Fruit fly (Drosophila melanogaster) whole organism, embryonic: ENCODE data around the gene CG14230.

ENCODE experiments used
- Asciz ChIP-seq: fragments of 200-800 bp; sonication (Bioruptor generic); optimal IDR thresholded peaks from 2 replicates; lab custom pipeline; 2017; ENCODE audit warnings: missing biosample characterization, mild to moderate bottlenecking, missing genetic modification characterization, missing genetic modification reagents
- Atf-2 ChIP-seq: fragments of 200-800 bp; sonication (Bioruptor generic); optimal IDR thresholded peaks from 2 replicates; lab custom pipeline; 2016; ENCODE audit warnings: missing biosample characterization, missing genetic modification characterization
- Atf6 ChIP-seq: fragments of 200-800 bp; sonication (Bioruptor generic); IDR thresholded peaks from 2 replicates; pipeline ENCODE4 v1.3.6; 2022; ENCODE audit warnings: missing biosample characterization, missing genetic modification characterization
- CG10366 ChIP-seq: fragments of 200-800 bp; sonication (Bioruptor generic); IDR thresholded peaks from 2 replicates; pipeline ENCODE4 v1.3.6; 2022; ENCODE audit warnings: missing biosample characterization, missing genetic modification characterization
- CG11696 ChIP-seq: fragments of 200-800 bp; sonication (Bioruptor generic); IDR thresholded peaks from 2 replicates; pipeline ENCODE4 v1.3.6; 2022; ENCODE audit warnings: missing biosample characterization, missing genetic modification characterization
- CG14667 ChIP-seq: fragments of 200-800 bp; sonication (Bioruptor generic); IDR thresholded peaks from 2 replicates; pipeline ENCODE4 v1.3.6; 2022; ENCODE audit warnings: missing biosample characterization, missing genetic modification characterization
- CG15011 ChIP-seq: fragments of 200-800 bp; sonication (Bioruptor generic); optimal IDR thresholded peaks from 3 replicates; lab custom pipeline; 2018; ENCODE audit warnings: missing biosample characterization, mild to moderate bottlenecking, missing genetic modification characterization
- CG16779 ChIP-seq: fragments of 200-800 bp; sonication (Bioruptor generic); IDR thresholded peaks from 2 replicates; pipeline ENCODE4 v1.3.6; 2022; ENCODE audit warnings: missing biosample characterization, missing genetic modification characterization
- CG1832 ChIP-seq: fragments of 200-800 bp; sonication (Bioruptor generic); optimal IDR thresholded peaks from 2 replicates; lab custom pipeline; 2017; ENCODE audit warnings: missing biosample characterization, mild to moderate bottlenecking, missing genetic modification characterization, inconsistent platforms
- CG18764 ChIP-seq: fragments of 200-800 bp; sonication (Bioruptor generic); optimal IDR thresholded peaks from 3 replicates; lab custom pipeline; 2016; ENCODE audit warnings: missing biosample characterization, missing genetic modification characterization
- CG2678 ChIP-seq: fragments of 200-800 bp; sonication (Bioruptor generic); optimal IDR thresholded peaks from 3 replicates; lab custom pipeline; 2019; ENCODE audit warnings: missing biosample characterization, mild to moderate bottlenecking, missing genetic modification characterization, moderate library complexity
- CG31388 ChIP-seq: fragments of 200-800 bp; sonication (Bioruptor generic); optimal IDR thresholded peaks from 2 replicates; lab custom pipeline; 2016; ENCODE audit warnings: missing biosample characterization, missing genetic modification characterization
- CG3281 ChIP-seq: fragments of 200-800 bp; sonication (Bioruptor generic); optimal IDR thresholded peaks from 3 replicates; lab custom pipeline; 2017; ENCODE audit warnings: missing biosample characterization, mild to moderate bottlenecking, missing genetic modification characterization
- CG4328 ChIP-seq: fragments of 200-800 bp; sonication (Bioruptor generic); optimal IDR thresholded peaks from 3 replicates; lab custom pipeline; 2017; ENCODE audit warnings: missing biosample characterization, missing genetic modification reagents, missing genetic modification characterization
- CG4424 ChIP-seq: fragments of 200-800 bp; sonication (Bioruptor generic); optimal IDR thresholded peaks from 3 replicates; lab custom pipeline; 2016; ENCODE audit warnings: missing biosample characterization, missing genetic modification characterization
- CG4730 ChIP-seq: fragments of 200-800 bp; sonication (Bioruptor generic); IDR thresholded peaks from 2 replicates; pipeline ENCODE4 v1.3.6; 2022; ENCODE audit warnings: missing biosample characterization, missing genetic modification characterization
- CG6254 ChIP-seq: fragments of 200-800 bp; sonication (Bioruptor generic); optimal IDR thresholded peaks from 3 replicates; lab custom pipeline; 2017; ENCODE audit warnings: mild to moderate bottlenecking, missing biosample characterization, missing genetic modification reagents, missing genetic modification characterization
- CHES-1-like ChIP-seq: fragments of 200-800 bp; sonication (Bioruptor generic); optimal IDR thresholded peaks from 2 replicates; lab custom pipeline; 2016; ENCODE audit warnings: missing biosample characterization, missing genetic modification characterization
- D19A ChIP-seq: fragments of 200-800 bp; optimal IDR thresholded peaks from 3 replicates; lab custom pipeline; 2019; ENCODE audit warnings: missing biosample characterization, mild to moderate bottlenecking, missing genetic modification characterization, moderate library complexity
- Dip3 ChIP-seq: fragments of 200-800 bp; sonication (Bioruptor generic); optimal IDR thresholded peaks from 3 replicates; lab custom pipeline; 2016; ENCODE audit warnings: missing biosample characterization, missing genetic modification characterization
- Dll ChIP-seq: fragments of 200-800 bp; sonication (Bioruptor generic); IDR thresholded peaks from 4 replicates; pipeline ENCODE4 v1.3.6; 2022; ENCODE audit warnings: missing biosample characterization, missing genetic modification characterization; ENCODE audit not compliant: partially characterized antibody
- E2f2 ChIP-seq: fragments of 200-800 bp; sonication (Bioruptor generic); IDR thresholded peaks from 2 replicates; pipeline ENCODE4 v1.3.6; 2022; ENCODE audit warnings: missing biosample characterization, missing genetic modification characterization
- ERR ChIP-seq: fragments of 200-800 bp; sonication (Bioruptor generic); optimal IDR thresholded peaks from 2 replicates; lab custom pipeline; 2016; ENCODE audit warnings: missing biosample characterization, missing genetic modification characterization
- Hr39 ChIP-seq: fragments of >200 bp; optimal IDR thresholded peaks from 2 replicates; lab custom pipeline; 2017
- MESR4 ChIP-seq: fragments of 200-800 bp; sonication (Bioruptor generic); optimal IDR thresholded peaks from 2 replicates; lab custom pipeline; 2018; ENCODE audit warnings: missing biosample characterization, mild to moderate bottlenecking, missing genetic modification characterization, moderate library complexity
- Myb ChIP-seq: fragments of 200-800 bp; sonication (Bioruptor generic); optimal IDR thresholded peaks from 2 replicates; lab custom pipeline; 2016; ENCODE audit warnings: missing biosample characterization, missing genetic modification characterization
- Neu2 ChIP-seq: fragments of 200-800 bp; sonication (Bioruptor generic); optimal IDR thresholded peaks from 3 replicates; lab custom pipeline; 2016; ENCODE audit warnings: missing biosample characterization, missing genetic modification characterization, borderline replicate concordance
- ac ChIP-seq: fragments of 200-800 bp; sonication (Bioruptor generic); optimal IDR thresholded peaks from 3 replicates; lab custom pipeline; 2017; ENCODE audit warnings: missing biosample characterization, mild to moderate bottlenecking, missing genetic modification characterization
- al ChIP-seq: fragments of 200-800 bp; sonication (Bioruptor generic); IDR thresholded peaks from 2 replicates; pipeline ENCODE4 v1.3.6; 2022; ENCODE audit warnings: missing biosample characterization, missing genetic modification characterization
- ato ChIP-seq: fragments of 200-800 bp; sonication (Bioruptor generic); IDR thresholded peaks from 2 replicates; pipeline ENCODE4 v1.3.6; 2022; ENCODE audit warnings: missing biosample characterization, missing genetic modification characterization; ENCODE audit not compliant: partially characterized antibody
- br ChIP-seq: fragments of >200 bp; optimal IDR thresholded peaks from 2 replicates; lab custom pipeline; 2017
- chif ChIP-seq, 2 experiments: fragments of 200-800 bp; sonication (Bioruptor generic); optimal IDR thresholded peaks; 3 replicates each; lab custom pipeline; 2016; ENCODE audit warnings: missing biosample characterization in 2 of 2, missing genetic modification characterization in 2 of 2
- crol ChIP-seq: fragments of 200-800 bp; sonication (Bioruptor generic); IDR thresholded peaks from 2 replicates; pipeline ENCODE4 v1.3.6; 2022; ENCODE audit warnings: missing biosample characterization, missing genetic modification characterization
- dan ChIP-seq: fragments of 200-800 bp; sonication (Bioruptor generic); IDR thresholded peaks from 2 replicates; pipeline ENCODE4 v1.3.6; 2022; ENCODE audit warnings: missing biosample characterization, missing genetic modification characterization
- ems ChIP-seq: fragments of 200-800 bp; sonication (Bioruptor generic); optimal IDR thresholded peaks from 3 replicates; lab custom pipeline; 2016; ENCODE audit warnings: missing biosample characterization, missing genetic modification characterization
- fd102C ChIP-seq: fragments of 200-800 bp; sonication (Bioruptor generic); optimal IDR thresholded peaks from 2 replicates; lab custom pipeline; 2018; ENCODE audit warnings: missing biosample characterization, mild to moderate bottlenecking, missing genetic modification characterization, moderate library complexity
- fru ChIP-seq: fragments of >200 bp; optimal IDR thresholded peaks from 2 replicates; lab custom pipeline; 2017
- gcm2 ChIP-seq: fragments of 200-800 bp; sonication (Bioruptor generic); optimal IDR thresholded peaks from 2 replicates; lab custom pipeline; 2016; ENCODE audit warnings: missing biosample characterization, missing genetic modification characterization
- gem ChIP-seq: fragments of 200-800 bp; sonication (Bioruptor generic); optimal IDR thresholded peaks from 2 replicates; lab custom pipeline; 2019; ENCODE audit warnings: missing biosample characterization, mild to moderate bottlenecking, missing genetic modification characterization, moderate library complexity
- jumu ChIP-seq: fragments of 200-800 bp; sonication (Bioruptor generic); optimal IDR thresholded peaks from 3 replicates; lab custom pipeline; 2016; ENCODE audit warnings: missing biosample characterization, missing genetic modification characterization
- klu ChIP-seq: fragments of 200-800 bp; sonication (Bioruptor generic); IDR thresholded peaks from 2 replicates; pipeline ENCODE4 v1.3.6; 2022; ENCODE audit warnings: missing biosample characterization, missing genetic modification characterization
- knrl ChIP-seq: fragments of 200-800 bp; sonication (Bioruptor generic); IDR thresholded peaks from 3 replicates; pipeline ENCODE4 v1.3.6; 2022; ENCODE audit warnings: missing biosample characterization, missing genetic modification characterization; ENCODE audit not compliant: partially characterized antibody
- lola ChIP-seq, 3 experiments: fragments of >200 bp in 2 of 3; fragments of 200-800 bp in 1 of 3; sonication (Bioruptor generic) in 1 of 3; optimal IDR thresholded peaks; 2 replicates each; lab custom pipeline; 2017 to 2019; ENCODE audit warnings: missing biosample characterization in 3 of 3, missing genetic modification characterization in 3 of 3, mild to moderate bottlenecking in 1 of 3, moderate library complexity in 1 of 3
- mld ChIP-seq: fragments of 200-800 bp; sonication (Bioruptor generic); IDR thresholded peaks from 3 replicates; pipeline ENCODE4 v1.3.6; 2022; ENCODE audit warnings: missing biosample characterization, missing genetic modification characterization; ENCODE audit not compliant: partially characterized antibody
- nerfin-2 ChIP-seq: fragments of 200-800 bp; sonication (Bioruptor generic); IDR thresholded peaks from 2 replicates; pipeline ENCODE4 v1.3.6; 2022; ENCODE audit warnings: missing biosample characterization, missing genetic modification characterization; ENCODE audit not compliant: partially characterized antibody
- pnt ChIP-seq: fragments of 200-800 bp; sonication (Bioruptor generic); optimal IDR thresholded peaks from 3 replicates; lab custom pipeline; 2016; ENCODE audit warnings: missing biosample characterization, missing genetic modification characterization
- row ChIP-seq: fragments of 200-800 bp; sonication (Bioruptor generic); IDR thresholded peaks from 3 replicates; pipeline ENCODE4 v1.3.6; 2022; ENCODE audit warnings: missing biosample characterization, missing genetic modification characterization
- slou ChIP-seq: fragments of 200-800 bp; sonication (Bioruptor generic); optimal IDR thresholded peaks from 3 replicates; lab custom pipeline; 2016; ENCODE audit warnings: missing biosample characterization, missing genetic modification characterization
- stc ChIP-seq: fragments of 200-800 bp; sonication (Bioruptor generic); IDR thresholded peaks from 2 replicates; pipeline ENCODE4 v1.3.6; 2022; ENCODE audit warnings: missing biosample characterization, missing genetic modification characterization
- tin ChIP-seq: fragments of 200-800 bp; sonication (Bioruptor generic); optimal IDR thresholded peaks from 3 replicates; lab custom pipeline; 2016; ENCODE audit warnings: missing biosample characterization, missing genetic modification characterization
- toy ChIP-seq: fragments of 200-800 bp; sonication (Bioruptor generic); IDR thresholded peaks from 2 replicates; pipeline ENCODE4 v1.3.6; 2022; ENCODE audit warnings: missing biosample characterization, missing genetic modification characterization
- vfl ChIP-seq: fragments of 200-800 bp; sonication (Bioruptor generic); optimal IDR thresholded peaks from 2 replicates; lab custom pipeline; 2016; ENCODE audit warnings: missing biosample characterization, missing genetic modification characterization
- zen ChIP-seq: fragments of 200-800 bp; sonication (Bioruptor generic); optimal IDR thresholded peaks from 3 replicates; lab custom pipeline; 2018; ENCODE audit warnings: missing biosample characterization, mild to moderate bottlenecking, missing genetic modification characterization, moderate library complexity

Gene CG14230

dm6 chrX:19696845-19697244 is 7.1 kb upstream of the CG14230 start, which contains the start of gene Cdc42 (continued):
- no peak for TF ChIP-seq CG11696 (GFP tag; lab: Robert Waterston, UW)
- TF ChIP-seq ac (GFP tag; lab: Kevin White, UChicago): no peak
- TF ChIP-seq fru (lab: Kevin White, UChicago): no peak
- TF ChIP-seq D19A (tag; lab: Kevin White, UChicago): no peak
- no peak for TF ChIP-seq Atf6 (GFP tag; lab: Robert Waterston, UW)
- TF ChIP-seq Atf-2 (GFP tag; lab: Kevin White, UChicago): no peak
- no peak for TF ChIP-seq ems
- no peak for TF ChIP-seq CG4730
- TF ChIP-seq knrl (GFP tag; lab: Robert Waterston, UW): 0 out of 3 replicates have a peak, but pooled peaks have one; percentile 11
- TF ChIP-seq E2f2 (GFP tag; lab: Robert Waterston, UW): no peak
- TF ChIP-seq lola (GFP tag; optimal IDR thresholded peaks at IDR 0.05; lab: Kevin White, UChicago): no peak
- no peak for TF ChIP-seq Dip3
- TF ChIP-seq vfl (GFP tag; lab: Kevin White, UChicago): no peak
- no peak for TF ChIP-seq CG31388 (GFP tag; lab: Kevin White, UChicago)
- peak; percentile 4 for TF ChIP-seq Myb (GFP tag; lab: Kevin White, UChicago)
- TF ChIP-seq CG4424 (GFP tag; lab: Kevin White, UChicago): no peak
- no peak for TF ChIP-seq CG6254 (GFP tag; lab: Kevin White, UChicago)
- no peak for TF ChIP-seq stc (GFP tag; lab: Robert Waterston, UW)
- no peak for TF ChIP-seq slou
- TF ChIP-seq CG10366 (GFP tag; lab: Robert Waterston, UW): no peak
- TF ChIP-seq Asciz (GFP tag; lab: Kevin White, UChicago): no peak
- TF ChIP-seq nerfin-2: 0 out of 2 replicates have a peak, but pooled peaks have one; percentile 31
- no peak for TF ChIP-seq CG2678 (tag; lab: Kevin White, UChicago)
- peak; percentile 48 for TF ChIP-seq MESR4 (GFP tag; lab: Kevin White, UChicago)
- no peak for TF ChIP-seq chif (GFP tag; optimal IDR thresholded peaks at IDR 0.05; lab: Kevin White, UChicago)
- no peak for TF ChIP-seq CG18764 (GFP tag; lab: Kevin White, UChicago)
- TF ChIP-seq CG4328 (GFP tag; lab: Kevin White, UChicago): no peak
- no peak for TF ChIP-seq mld
- TF ChIP-seq br (lab: Kevin White, UChicago): no peak
- no peak for TF ChIP-seq gem (tag; lab: Kevin White, UChicago)
- TF ChIP-seq CHES-1-like (GFP tag; lab: Kevin White, UChicago): no peak
- TF ChIP-seq Neu2: no peak
- no peak for TF ChIP-seq tin (GFP tag; lab: Kevin White, UChicago)
- no peak for TF ChIP-seq crol (GFP tag; lab: Robert Waterston, UW)
- TF ChIP-seq al (GFP tag; lab: Robert Waterston, UW): no peak
- no peak for TF ChIP-seq CG16779
- TF ChIP-seq gcm2: no peak
- no peak for TF ChIP-seq dan (GFP tag; lab: Robert Waterston, UW)
- no peak for TF ChIP-seq CG15011 (GFP tag; lab: Kevin White, UChicago)
- TF ChIP-seq pnt (GFP tag; lab: Kevin White, UChicago): no peak
- no peak for TF ChIP-seq zen (tag; lab: Kevin White, UChicago)
- no peak for TF ChIP-seq Hr39 (lab: Kevin White, UChicago)
- no peak for TF ChIP-seq ERR (GFP tag; lab: Kevin White, UChicago)
- TF ChIP-seq fd102C (GFP tag; lab: Kevin White, UChicago): no peak
- no peak for TF ChIP-seq Dll (GFP tag; lab: Robert Waterston, UW)
- no peak for TF ChIP-seq CG3281 (GFP tag; lab: Kevin White, UChicago)
- no peak for TF ChIP-seq toy (GFP tag; lab: Robert Waterston, UW)
- TF ChIP-seq klu (GFP tag; lab: Robert Waterston, UW): no peak
- peak; percentile 69 for TF ChIP-seq row (GFP tag; lab: Robert Waterston, UW)
- TF ChIP-seq CG14667 (GFP tag; lab: Robert Waterston, UW): no peak
- TF ChIP-seq CG1832 (GFP tag; lab: Kevin White, UChicago): no peak
- no peak for TF ChIP-seq ato (GFP tag; lab: Robert Waterston, UW)
- no peak for TF ChIP-seq jumu (GFP tag; lab: Kevin White, UChicago)
